Fruit fly (Drosophila melanogaster) whole organism, prepupa: Measurements from ENCODE around the gene CG3386.

Source experiments
- Blimp-1 ChIP-seq: fragments of 200-800 bp; sonication (Bioruptor generic); optimal IDR thresholded peaks from 3 replicates; lab custom pipeline; 2017; ENCODE audit warnings: missing biosample characterization, missing genetic modification characterization, mild to moderate bottlenecking, moderate library complexity, missing genetic modification reagents
- CG10631 ChIP-seq: fragments of 200-800 bp; sonication (Bioruptor generic); optimal IDR thresholded peaks from 2 replicates; lab custom pipeline; 2016; ENCODE audit warnings: missing biosample characterization, missing genetic modification characterization
- CG11294 ChIP-seq: fragments of 200-800 bp; sonication (Bioruptor generic); IDR thresholded peaks from 2 replicates; pipeline ENCODE4 v1.3.6; 2022; ENCODE audit warnings: missing biosample characterization, missing genetic modification characterization
- CG11762 ChIP-seq: fragments of 200-800 bp; sonication (Bioruptor generic); optimal IDR thresholded peaks from 3 replicates; lab custom pipeline; 2016; ENCODE audit warnings: missing biosample characterization, missing genetic modification characterization; ENCODE audit not compliant: insufficient read depth
- CG15336 ChIP-seq: fragments of 200-800 bp; sonication (Bioruptor generic); IDR thresholded peaks from 2 replicates; pipeline ENCODE4 v1.3.6; 2022; ENCODE audit warnings: missing biosample characterization, missing genetic modification characterization
- CG1621 ChIP-seq: fragments of 200-800 bp; sonication (Bioruptor generic); optimal IDR thresholded peaks from 3 replicates; lab custom pipeline; 2018; ENCODE audit warnings: missing biosample characterization, mild to moderate bottlenecking, missing genetic modification characterization
- CG16779 ChIP-seq: fragments of 200-800 bp; sonication (Bioruptor generic); optimal IDR thresholded peaks from 3 replicates; lab custom pipeline; 2017; ENCODE audit warnings: missing biosample characterization, mild to moderate bottlenecking, missing genetic modification characterization
- CG3032 ChIP-seq: fragments of 200-800 bp; optimal IDR thresholded peaks from 2 replicates; lab custom pipeline; 2019; ENCODE audit warnings: missing biosample characterization, mild to moderate bottlenecking, missing genetic modification characterization, moderate library complexity
- CG32006 ChIP-seq: fragments of 200-800 bp; sonication (Bioruptor generic); optimal IDR thresholded peaks from 3 replicates; lab custom pipeline; 2017; ENCODE audit warnings: missing biosample characterization, mild to moderate bottlenecking, missing genetic modification characterization
- CG3919 ChIP-seq: fragments of 200-800 bp; sonication (Bioruptor generic); optimal IDR thresholded peaks from 3 replicates; lab custom pipeline; 2016; ENCODE audit warnings: missing biosample characterization, missing genetic modification characterization
- CG4318 ChIP-seq: fragments of 200-800 bp; sonication (Bioruptor generic); optimal IDR thresholded peaks from 3 replicates; lab custom pipeline; 2017; ENCODE audit warnings: missing biosample characterization, mild to moderate bottlenecking, missing genetic modification characterization
- CG6163 ChIP-seq: fragments of 200-800 bp; sonication (Bioruptor generic); IDR thresholded peaks from 3 replicates; pipeline ENCODE4 v1.3.6; 2022; ENCODE audit warnings: missing biosample characterization, missing genetic modification characterization
- CG6276 ChIP-seq: fragments of 200-800 bp; sonication (Bioruptor generic); optimal IDR thresholded peaks from 2 replicates; lab custom pipeline; 2017; ENCODE audit warnings: missing biosample characterization, mild to moderate bottlenecking, missing genetic modification characterization
- CG6792 ChIP-seq: fragments of 200-800 bp; sonication (Bioruptor generic); optimal IDR thresholded peaks from 3 replicates; lab custom pipeline; 2016; ENCODE audit warnings: missing biosample characterization, missing genetic modification characterization
- CG6808 ChIP-seq: fragments of 200-800 bp; sonication (Bioruptor generic); optimal IDR thresholded peaks from 3 replicates; lab custom pipeline; 2017; ENCODE audit warnings: missing biosample characterization, missing genetic modification characterization, mild to moderate bottlenecking, moderate library complexity, missing genetic modification reagents
- CG7368 ChIP-seq: fragments of 200-800 bp; sonication (Bioruptor generic); optimal IDR thresholded peaks from 3 replicates; lab custom pipeline; 2016; ENCODE audit warnings: missing biosample characterization, missing genetic modification characterization
- CG8119 ChIP-seq: fragments of 200-800 bp; sonication (Bioruptor generic); IDR thresholded peaks from 3 replicates; pipeline ENCODE4 v1.3.6; 2022; ENCODE audit warnings: missing biosample characterization, missing genetic modification characterization
- CG8319 ChIP-seq: fragments of 200-800 bp; sonication (Bioruptor generic); optimal IDR thresholded peaks from 3 replicates; lab custom pipeline; 2016; ENCODE audit warnings: missing biosample characterization, missing genetic modification characterization
- CG8632 ChIP-seq: fragments of 200-800 bp; sonication (Bioruptor generic); optimal IDR thresholded peaks from 3 replicates; lab custom pipeline; 2016; ENCODE audit warnings: missing biosample characterization, missing genetic modification characterization
- CG9139 ChIP-seq: fragments of 200-800 bp; sonication (Bioruptor generic); optimal IDR thresholded peaks from 3 replicates; lab custom pipeline; 2017; ENCODE audit warnings: missing biosample characterization, mild to moderate bottlenecking, missing genetic modification characterization
- Eip75B ChIP-seq: fragments of 200-800 bp; sonication (Bioruptor generic); optimal IDR thresholded peaks from 3 replicates; lab custom pipeline; 2016; ENCODE audit warnings: missing biosample characterization, missing genetic modification characterization
- Eip78C ChIP-seq: fragments of 200-800 bp; sonication (Bioruptor generic); peaks from one replicate; lab custom pipeline; 2016; ENCODE audit warnings: missing biosample characterization, missing genetic modification characterization
- Eip93F ChIP-seq: fragments of 200-800 bp; sonication (Bioruptor generic); optimal IDR thresholded peaks from 2 replicates; lab custom pipeline; 2016; ENCODE audit warnings: missing biosample characterization, mild to moderate bottlenecking, missing genetic modification characterization
- Ets21C ChIP-seq: fragments of 200-800 bp; sonication (Bioruptor generic); optimal IDR thresholded peaks from 3 replicates; lab custom pipeline; 2016; ENCODE audit warnings: missing biosample characterization, missing genetic modification characterization
- Ets96B ChIP-seq: fragments of 200-800 bp; optimal IDR thresholded peaks from 2 replicates; lab custom pipeline; 2019; ENCODE audit warnings: missing biosample characterization, mild to moderate bottlenecking, missing genetic modification characterization, moderate library complexity
- Hr38 ChIP-seq: sonication (Bioruptor generic); optimal IDR thresholded peaks from 2 replicates; lab custom pipeline; 2016; ENCODE audit warnings: missing biosample characterization, missing genetic modification characterization
- Hr39 ChIP-seq: fragments of 200-800 bp; sonication (Bioruptor generic); optimal IDR thresholded peaks from 2 replicates; lab custom pipeline; 2016; ENCODE audit warnings: missing biosample characterization, missing genetic modification characterization
- Hr4 ChIP-seq: fragments of 200-800 bp; sonication (Bioruptor generic); optimal IDR thresholded peaks from 3 replicates; lab custom pipeline; 2016; ENCODE audit warnings: missing biosample characterization, missing genetic modification characterization
- Lpt ChIP-seq: fragments of 200-800 bp; sonication (Bioruptor generic); optimal IDR thresholded peaks from 3 replicates; lab custom pipeline; 2016; ENCODE audit warnings: missing biosample characterization, missing genetic modification characterization
- OdsH ChIP-seq: fragments of 200-800 bp; sonication (Bioruptor generic); optimal IDR thresholded peaks from 3 replicates; lab custom pipeline; 2016; ENCODE audit warnings: missing biosample characterization, missing genetic modification characterization
- Sox14 ChIP-seq: fragments of 200-800 bp; sonication (Bioruptor generic); optimal IDR thresholded peaks from 3 replicates; lab custom pipeline; 2016; ENCODE audit warnings: missing biosample characterization, missing genetic modification characterization
- Sox15 ChIP-seq: fragments of 200-800 bp; sonication (Bioruptor generic); optimal IDR thresholded peaks from 3 replicates; lab custom pipeline; 2016; ENCODE audit warnings: missing biosample characterization, missing genetic modification characterization
- achi ChIP-seq: fragments of 200-800 bp; sonication (Bioruptor generic); optimal IDR thresholded peaks from 3 replicates; lab custom pipeline; 2016; ENCODE audit warnings: missing biosample characterization, missing genetic modification characterization
- acj6 ChIP-seq: fragments of 200-800 bp; sonication (Bioruptor generic); optimal IDR thresholded peaks from 3 replicates; lab custom pipeline; 2016; ENCODE audit warnings: missing biosample characterization, missing genetic modification characterization
- cyc ChIP-seq: fragments of 200-800 bp; sonication (Bioruptor generic); optimal IDR thresholded peaks from 3 replicates; lab custom pipeline; 2016; ENCODE audit warnings: missing biosample characterization, missing genetic modification characterization
- dac ChIP-seq: fragments of 200-800 bp; sonication (Bioruptor generic); optimal IDR thresholded peaks from 2 replicates; lab custom pipeline; 2017; ENCODE audit warnings: missing biosample characterization, mild to moderate bottlenecking, missing genetic modification characterization
- eg ChIP-seq: fragments of 200-800 bp; sonication (Bioruptor generic); IDR thresholded peaks from 3 replicates; pipeline ENCODE4 v1.3.6; 2022; ENCODE audit warnings: missing biosample characterization, missing genetic modification characterization
- esn ChIP-seq: fragments of 200-800 bp; sonication (Bioruptor generic); optimal IDR thresholded peaks from 2 replicates; lab custom pipeline; 2016; ENCODE audit warnings: missing biosample characterization, mild to moderate bottlenecking, missing genetic modification characterization, moderate library complexity
- fd85E ChIP-seq: fragments of 200-800 bp; sonication (Bioruptor generic); optimal IDR thresholded peaks from 3 replicates; lab custom pipeline; 2016; ENCODE audit warnings: missing biosample characterization, missing genetic modification characterization
- fkh ChIP-seq: fragments of 200-800 bp; sonication (Bioruptor generic); optimal IDR thresholded peaks from 3 replicates; lab custom pipeline; 2017; ENCODE audit warnings: missing biosample characterization, mild to moderate bottlenecking, missing genetic modification characterization, moderate library complexity
- lz ChIP-seq: fragments of 200-800 bp; sonication (Bioruptor generic); optimal IDR thresholded peaks from 3 replicates; lab custom pipeline; 2016; ENCODE audit warnings: missing biosample characterization, missing genetic modification characterization
- net ChIP-seq: fragments of 200-800 bp; sonication (Bioruptor generic); optimal IDR thresholded peaks from 3 replicates; lab custom pipeline; 2016; ENCODE audit warnings: missing biosample characterization, missing genetic modification characterization
- pdm3 ChIP-seq: fragments of 200-800 bp; sonication (Bioruptor generic); optimal IDR thresholded peaks from 3 replicates; lab custom pipeline; 2016; ENCODE audit warnings: missing biosample characterization, missing genetic modification characterization
- salr ChIP-seq, 2 experiments: fragments of 200-800 bp; sonication (Bioruptor generic); optimal IDR thresholded peaks; 3 replicates each; lab custom pipeline; 2016 to 2018; ENCODE audit warnings: missing biosample characterization in 2 of 2, missing genetic modification characterization in 2 of 2, mild to moderate bottlenecking in 1 of 2
- spab ChIP-seq: fragments of 200-800 bp; sonication (Bioruptor generic); optimal IDR thresholded peaks from 2 replicates; lab custom pipeline; 2017; ENCODE audit warnings: missing biosample characterization, mild to moderate bottlenecking, missing genetic modification characterization, missing genetic modification reagents
- ss ChIP-seq, 2 experiments: fragments of 200-800 bp; sonication (Bioruptor generic); optimal IDR thresholded peaks; 2 replicates in 1 of 2; 3 replicates in 1 of 2; lab custom pipeline; 2017 to 2018; ENCODE audit warnings: mild to moderate bottlenecking in 2 of 2, missing biosample characterization in 2 of 2, missing genetic modification characterization in 2 of 2, moderate library complexity in 1 of 2
- svp ChIP-seq: fragments of 200-800 bp; sonication (Bioruptor generic); peaks from one replicate; lab custom pipeline; 2016; ENCODE audit warnings: missing biosample characterization, missing genetic modification characterization
- topi ChIP-seq: fragments of 200-800 bp; sonication (Bioruptor generic); optimal IDR thresholded peaks from 3 replicates; lab custom pipeline; 2016; ENCODE audit warnings: missing biosample characterization, missing genetic modification characterization
- vri ChIP-seq: fragments of 200-800 bp; sonication (Bioruptor generic); optimal IDR thresholded peaks from 3 replicates; lab custom pipeline; 2016; ENCODE audit warnings: missing biosample characterization, mild to moderate bottlenecking, missing genetic modification characterization

The CG3386 gene

dm6 chr3L:731469-731868 is 49.2 kb upstream of the CG3386 start (continued):
- TF ChIP-seq CG9139: no peak
- no peak for TF ChIP-seq Ets21C
- peak; percentile 11 for TF ChIP-seq esn (GFP tag; lab: Kevin White, UChicago)
- no peak for TF ChIP-seq dac
- TF ChIP-seq acj6: no peak
- peak; percentile 16 for TF ChIP-seq spab (GFP tag; lab: Kevin White, UChicago)
- TF ChIP-seq Eip93F: no peak
- TF ChIP-seq CG3032 (tag; lab: Kevin White, UChicago): no peak
- no peak for TF ChIP-seq Sox15 (GFP tag; lab: Kevin White, UChicago)
- peak; percentile 55 for TF ChIP-seq Ets96B
- TF ChIP-seq CG32006 (GFP tag; lab: Kevin White, UChicago): no peak
- no peak for TF ChIP-seq CG8319 (GFP tag; lab: Kevin White, UChicago)
- TF ChIP-seq CG6808 (GFP tag; lab: Kevin White, UChicago): peak; percentile 23
- no peak for TF ChIP-seq topi
- TF ChIP-seq vri: no peak
- no peak for TF ChIP-seq CG6163 (GFP tag; lab: Robert Waterston, UW)
- TF ChIP-seq achi (GFP tag; lab: Kevin White, UChicago): peak; percentile 44
- peak; percentile 6 for TF ChIP-seq svp (GFP tag; lab: Kevin White, UChicago)
- peak; percentile 11 for TF ChIP-seq CG10631
- no peak for TF ChIP-seq Lpt (GFP tag; lab: Kevin White, UChicago)
- no peak for TF ChIP-seq Hr39 (GFP tag; lab: Kevin White, UChicago)
- TF ChIP-seq eg (GFP tag; lab: Robert Waterston, UW): no peak
- TF ChIP-seq OdsH (GFP tag; lab: Kevin White, UChicago): no peak
- no peak for TF ChIP-seq CG6276 (GFP tag; lab: Kevin White, UChicago)
- no peak for TF ChIP-seq CG16779 (tag; lab: Kevin White, UChicago)
- TF ChIP-seq net: no peak
- TF ChIP-seq Blimp-1 (GFP tag; lab: Kevin White, UChicago): no peak
- no peak for TF ChIP-seq CG6792 (GFP tag; lab: Kevin White, UChicago)
- TF ChIP-seq CG4318 (GFP tag; lab: Kevin White, UChicago): no peak
- TF ChIP-seq CG7368: peak; percentile 44
- TF ChIP-seq CG1621 (tag; lab: Kevin White, UChicago): no peak
- peak; percentile 24 for TF ChIP-seq CG11762 (GFP tag; lab: Kevin White, UChicago)
- no peak for TF ChIP-seq fkh (GFP tag; lab: Kevin White, UChicago)

dm6 chr3L:729345-729744 is 47.1 kb upstream of the CG3386 start:
- TF ChIP-seq CG11294 (GFP tag; lab: Robert Waterston, UW) (no peak), Hr39 (GFP tag; lab: Kevin White, UChicago) (peak; percentile 53), svp (GFP tag; lab: Kevin White, UChicago) (peak; percentile 86), CG7368 (no peak), esn (GFP tag; lab: Kevin White, UChicago) (peak; percentile 74), CG8119 (GFP tag; lab: Robert Waterston, UW) (no peak), Eip78C (GFP tag; lab: Kevin White, UChicago) (peak; percentile 75), CG8632 (no peak), dac (no peak), ss (GFP tag; optimal IDR thresholded peaks at IDR 0.05; lab: Kevin White, UChicago) (no peak), Sox14 (GFP tag; lab: Kevin White, UChicago) (peak; percentile 17), CG15336 (no peak), pdm3 (GFP tag; lab: Kevin White, UChicago) (peak; percentile 14), CG32006 (GFP tag; lab: Kevin White, UChicago) (no peak), CG1621 (tag; lab: Kevin White, UChicago) (no peak), fd85E (no peak), Ets21C (peak; percentile 39), CG3032 (tag; lab: Kevin White, UChicago) (no peak), Eip93F (peak; percentile 66), Hr38 (no peak), OdsH (GFP tag; lab: Kevin White, UChicago) (peak; percentile 19), vri (peak; percentile 11), spab (GFP tag; lab: Kevin White, UChicago) (peak; percentile 6), salr (GFP tag; optimal IDR thresholded peaks at IDR 0.05; lab: Kevin White, UChicago) (no peak), lz (GFP tag; lab: Kevin White, UChicago) (peak; percentile 55), cyc (peak; percentile 58), CG9139 (no peak), CG6163 (GFP tag; lab: Robert Waterston, UW) (no peak), Lpt (GFP tag; lab: Kevin White, UChicago) (no peak), CG3919 (GFP tag; lab: Kevin White, UChicago) (peak; percentile 57), Eip75B (peak; percentile 51), CG6808 (GFP tag; lab: Kevin White, UChicago) (no peak), Hr4 (GFP tag; lab: Kevin White, UChicago) (no peak), CG8319 (GFP tag; lab: Kevin White, UChicago) (no peak)
